Worm (Caenorhabditis elegans) whole organism, early embryonic: Measurements from ENCODE around the gene C49C3.21.

Experiments
- B0310.2 ChIP-seq: sonication (generic microtip); optimal IDR thresholded peaks from 2 replicates; lab custom pipeline; 2016; ENCODE audit warnings: mild to moderate bottlenecking, missing genetic modification characterization, missing compliant biosample characterization
- F13C5.2 ChIP-seq: sonication (generic microtip); optimal IDR thresholded peaks from 2 replicates; lab custom pipeline; 2017; ENCODE audit warnings: mild to moderate bottlenecking, missing genetic modification characterization, inconsistent platforms, missing compliant biosample characterization
- aly-1 ChIP-seq: sonication (generic microtip); optimal IDR thresholded peaks from 2 replicates; lab custom pipeline; 2016; ENCODE audit warnings: missing genetic modification characterization, missing compliant biosample characterization
- ama-1 ChIP-seq: fragments of 150-350 bp; optimal IDR thresholded peaks from 2 replicates; lab custom pipeline; 2014
- ceh-13 ChIP-seq: fragments of 200-800 bp; sonication (Bioruptor generic); optimal IDR thresholded peaks from 2 replicates; lab custom pipeline; 2018; ENCODE audit warnings: mild to moderate bottlenecking, missing genetic modification characterization, missing compliant biosample characterization
- ceh-36 ChIP-seq: sonication (generic microtip); optimal IDR thresholded peaks from 2 replicates; lab custom pipeline; 2016; ENCODE audit warnings: missing genetic modification characterization, inconsistent platforms, missing compliant biosample characterization
- ets-7 ChIP-seq: sonication (generic microtip); optimal IDR thresholded peaks from 2 replicates; lab custom pipeline; 2016; ENCODE audit warnings: missing genotype, missing genetic modification characterization, missing compliant biosample characterization
- flt-1 ChIP-seq: fragments of 200-800 bp; sonication (Bioruptor generic); IDR thresholded peaks from 2 replicates; pipeline ENCODE4 v1.3.6; 2022; ENCODE audit warnings: missing genetic modification characterization, missing compliant biosample characterization
- hmbx-1 ChIP-seq: sonication (generic microtip); optimal IDR thresholded peaks from 2 replicates; lab custom pipeline; 2016; ENCODE audit warnings: mild to moderate bottlenecking, missing genetic modification characterization, missing compliant biosample characterization
- hmg-4 ChIP-seq: fragments of 200-800 bp; sonication (Bioruptor generic); optimal IDR thresholded peaks from 2 replicates; lab custom pipeline; 2018; ENCODE audit warnings: mild to moderate bottlenecking, missing genetic modification characterization, missing compliant biosample characterization
- hnd-1 ChIP-seq: sonication (generic microtip); optimal IDR thresholded peaks from 2 replicates; lab custom pipeline; 2016; ENCODE audit warnings: missing genetic modification characterization, missing compliant biosample characterization
- pes-1 ChIP-seq: fragments of 200-800 bp; sonication (Bioruptor generic); IDR thresholded peaks from 2 replicates; pipeline ENCODE4 v1.3.6; 2022; ENCODE audit warnings: missing genetic modification reagents, missing genetic modification characterization, missing compliant biosample characterization
- scrt-1 ChIP-seq: fragments of 200-800 bp; sonication (Bioruptor generic); IDR thresholded peaks from 2 replicates; pipeline ENCODE4 v1.3.6; 2022; ENCODE audit warnings: missing genetic modification characterization, missing compliant biosample characterization
- sea-1 ChIP-seq: fragments of 200-800 bp; sonication (Bioruptor generic); conservative IDR thresholded peaks from 2 replicates; pipeline ENCODE4 v1.3.6; 2022; ENCODE audit warnings: missing genetic modification characterization, missing compliant biosample characterization
- tbx-11 ChIP-seq: fragments of 200-800 bp; sonication (Bioruptor generic); IDR thresholded peaks from 2 replicates; pipeline ENCODE4 v1.3.6; 2022; ENCODE audit warnings: missing genetic modification characterization, missing compliant biosample characterization
- tbx-37 ChIP-seq: fragments of 200-800 bp; sonication (Bioruptor generic); conservative IDR thresholded peaks from 2 replicates; pipeline ENCODE4 v1.3.6; 2022; ENCODE audit warnings: missing genetic modification reagents, missing genetic modification characterization, missing compliant biosample characterization
- tra-4 ChIP-seq: sonication (generic microtip); optimal IDR thresholded peaks from 2 replicates; lab custom pipeline; 2017; ENCODE audit warnings: missing genetic modification characterization, missing compliant biosample characterization

The C49C3.21 gene

ce11 chrIV:17333542-17334281, 9.1 kb upstream of the C49C3.21 start, which contains the start of gene C49C3.15:
Gene C49C3.15 (plus strand): TSS chrIV:17334231.
- TF ChIP-seq hmbx-1 (tag; lab: Kevin White, UChicago) (no peak), sea-1 (no peak), tbx-11 (GFP tag; lab: Robert Waterston, UW) (no peak), ceh-36 (no peak), aly-1 (no peak), hnd-1 (tag; lab: Kevin White, UChicago) (no peak), tbx-37 (GFP tag; lab: Robert Waterston, UW) (no peak), F13C5.2 (no peak), ceh-13 (GFP tag; lab: Kevin White, UChicago) (no peak), hmg-4 (GFP tag; lab: Kevin White, UChicago) (no peak), B0310.2 (tag; lab: Kevin White, UChicago) (no peak), scrt-1 (GFP tag; lab: Robert Waterston, UW) (no peak), pes-1 (GFP tag; lab: Robert Waterston, UW) (no peak), ets-7 (tag; lab: Kevin White, UChicago) (no peak), tra-4 (tag; lab: Kevin White, UChicago) (no peak), flt-1 (GFP tag; lab: Robert Waterston, UW) (no peak), ama-1 (lab: Kevin White, UChicago) (no peak)

ce11 chrIV:17335031-17335430, 7.7 kb upstream of the C49C3.21 start, which contains the start of gene C49C3.8:
Gene C49C3.8 (plus strand): TSS chrIV:17335203.
- TF ChIP-seq hmg-4 (GFP tag; lab: Kevin White, UChicago) (no peak), ceh-13 (GFP tag; lab: Kevin White, UChicago) (no peak)

ce11 chrIV:17338920-17339510, 3.8 kb upstream of the C49C3.21 start, which contains the start of gene C49C3.10:
Gene C49C3.10 (minus strand): TSS chrIV:17338970.
- TF ChIP-seq tbx-11 (GFP tag; lab: Robert Waterston, UW) (no peak), ets-7 (tag; lab: Kevin White, UChicago) (no peak), flt-1 (GFP tag; lab: Robert Waterston, UW) (no peak), tra-4 (tag; lab: Kevin White, UChicago) (no peak), hmg-4 (GFP tag; lab: Kevin White, UChicago) (no peak), F13C5.2 (no peak), hnd-1 (tag; lab: Kevin White, UChicago) (no peak), ceh-36 (no peak), aly-1 (no peak), pes-1 (GFP tag; lab: Robert Waterston, UW) (no peak), hmbx-1 (tag; lab: Kevin White, UChicago) (no peak), tbx-37 (GFP tag; lab: Robert Waterston, UW) (no peak), sea-1 (no peak), ama-1 (lab: Kevin White, UChicago) (no peak), B0310.2 (tag; lab: Kevin White, UChicago) (no peak), scrt-1 (GFP tag; lab: Robert Waterston, UW) (no peak), ceh-13 (GFP tag; lab: Kevin White, UChicago) (no peak)

- TF ChIP-seq pes-1 (GFP tag; lab: Robert Waterston, UW) (no peak), ets-7 (tag; lab: Kevin White, UChicago) (no peak), F13C5.2 (no peak), hmbx-1 (tag; lab: Kevin White, UChicago) (no peak), ceh-13 (GFP tag; lab: Kevin White, UChicago) (no peak), tra-4 (tag; lab: Kevin White, UChicago) (no peak), aly-1 (no peak), tbx-11 (GFP tag; lab: Robert Waterston, UW) (no peak), tbx-37 (GFP tag; lab: Robert Waterston, UW) (no peak)
Measured at ce11 chrIV:17341033-17341432, 1.7 kb upstream of the C49C3.21 start.

- TF ChIP-seq ceh-13 (GFP tag; lab: Kevin White, UChicago) (no peak), ets-7 (tag; lab: Kevin White, UChicago) (no peak), ama-1 (lab: Kevin White, UChicago) (no peak), ceh-36 (no peak), hmg-4 (GFP tag; lab: Kevin White, UChicago) (no peak), tra-4 (tag; lab: Kevin White, UChicago) (no peak), F13C5.2 (no peak), sea-1 (no peak), flt-1 (GFP tag; lab: Robert Waterston, UW) (no peak), scrt-1 (GFP tag; lab: Robert Waterston, UW) (no peak), hnd-1 (tag; lab: Kevin White, UChicago) (no peak), tbx-11 (GFP tag; lab: Robert Waterston, UW) (no peak), pes-1 (GFP tag; lab: Robert Waterston, UW) (no peak), B0310.2 (tag; lab: Kevin White, UChicago) (no peak)
Measured at ce11 chrIV:17342179-17342578, 588 bp upstream of the C49C3.21 start, which contains the start of gene C49C3.9. Gene C49C3.9 (minus strand): TSS chrIV:17342314.

ce11 chrIV:17343482-17343881, 715 bp downstream of the C49C3.21 start, which contains the start of gene C49C3.11:
Gene C49C3.11 (plus strand): TSS chrIV:17343782.
- TF ChIP-seq flt-1 (GFP tag; lab: Robert Waterston, UW), result no peak
- no peak for TF ChIP-seq hmg-4 (GFP tag; lab: Kevin White, UChicago)
- TF ChIP-seq B0310.2 (tag; lab: Kevin White, UChicago), result no peak
- TF ChIP-seq tra-4 (tag; lab: Kevin White, UChicago), result no peak
- TF ChIP-seq pes-1 (GFP tag; lab: Robert Waterston, UW), result no peak
- no peak for TF ChIP-seq sea-1
- TF ChIP-seq scrt-1 (GFP tag; lab: Robert Waterston, UW), result no peak
- no peak for TF ChIP-seq aly-1
- no peak for TF ChIP-seq F13C5.2
- TF ChIP-seq ets-7 (tag; lab: Kevin White, UChicago), result no peak
- no peak for TF ChIP-seq hnd-1 (tag; lab: Kevin White, UChicago)
- no peak for TF ChIP-seq ceh-36
- TF ChIP-seq tbx-37 (GFP tag; lab: Robert Waterston, UW), result no peak
- TF ChIP-seq ceh-13 (GFP tag; lab: Kevin White, UChicago), result no peak
- TF ChIP-seq hmbx-1 (tag; lab: Kevin White, UChicago), result no peak
- no peak for TF ChIP-seq ama-1 (lab: Kevin White, UChicago)
- no peak for TF ChIP-seq tbx-11 (GFP tag; lab: Robert Waterston, UW)
